Worm (Caenorhabditis elegans): ENCODE measurements around the gene T25B6.3.

T25B6.3 gene

ce11 chrX:9048657-9049056, 21.3 kb downstream of the T25B6.3 start, which contains the start of gene F47E1.20:
Gene F47E1.20 (plus strand): TSS chrX:9048957.
- TF ChIP-seq pat-9 (tag; optimal IDR thresholded peaks at IDR 0.05) (no peak), eyg-1 (tag; optimal IDR thresholded peaks at IDR 0.05) (no peak), ceh-19 (GFP tag; optimal IDR thresholded peaks at IDR 0.05) (no peak), ceh-30 (tag; optimal IDR thresholded peaks at IDR 0.05) (no peak), pha-2 (tag; optimal IDR thresholded peaks at IDR 0.05) (no peak), ceh-24 (tag; optimal IDR thresholded peaks at IDR 0.05) (no peak), pha-4 (tag; optimal IDR thresholded peaks at IDR 0.05) (no peak), pag-3 (tag; optimal IDR thresholded peaks at IDR 0.05; ENCODE audit: borderline replicate concordance) (no peak), ceh-22 (tag; optimal IDR thresholded peaks at IDR 0.05) (no peak)

- TF ChIP-seq T23F11.4 (GFP tag; optimal IDR thresholded peaks at IDR 0.05), result no peak
- no peak for TF ChIP-seq ceh-19 (GFP tag; optimal IDR thresholded peaks at IDR 0.05)
- TF ChIP-seq hlh-15 (tag; optimal IDR thresholded peaks at IDR 0.05), result no peak
- TF ChIP-seq fax-1 (tag; optimal IDR thresholded peaks at IDR 0.05), result no peak
- TF ChIP-seq ceh-2 (tag; optimal IDR thresholded peaks at IDR 0.05), result no peak
- no peak for TF ChIP-seq unc-55 (GFP tag; optimal IDR thresholded peaks at IDR 0.05)
Observed at ce11 chrX:9053426-9053825, 26.0 kb downstream of the T25B6.3 start.

- TF ChIP-seq ceh-19 (GFP tag; optimal IDR thresholded peaks at IDR 0.05) (no peak), ceh-48 (tag; optimal IDR thresholded peaks at IDR 0.05) (no peak), eyg-1 (tag; optimal IDR thresholded peaks at IDR 0.05) (no peak), F13H6.1 (tag; optimal IDR thresholded peaks at IDR 0.05) (no peak)
Observed at ce11 chrX:9057352-9057751, 29.9 kb downstream of the T25B6.3 start, which contains the start of gene F47E1.2. Gene F47E1.2 (plus strand): TSS chrX:9057652.

- no peak for TF ChIP-seq K09A11.1 (tag; optimal IDR thresholded peaks at IDR 0.05; ENCODE audit: insufficient read depth)
- TF ChIP-seq unc-3 (GFP tag; conservative IDR thresholded peaks at IDR 0.05), result no peak
- no peak for TF ChIP-seq unc-3 (tag; optimal IDR thresholded peaks at IDR 0.05)
- TF ChIP-seq ceh-48 (tag; optimal IDR thresholded peaks at IDR 0.05), result no peak
- TF ChIP-seq dmd-4 (tag; optimal IDR thresholded peaks at IDR 0.05; ENCODE audit: borderline replicate concordance), result no peak
- no peak for TF ChIP-seq ama-1 (optimal IDR thresholded peaks at IDR 0.05)
- no peak for TF ChIP-seq pat-9 (tag; optimal IDR thresholded peaks at IDR 0.05)
- no peak for TF ChIP-seq ceh-31 (tag; optimal IDR thresholded peaks at IDR 0.05)
- no peak for TF ChIP-seq pqm-1 (tag; optimal IDR thresholded peaks at IDR 0.05)
- no peak for TF ChIP-seq T23F11.4 (GFP tag; optimal IDR thresholded peaks at IDR 0.05)
- TF ChIP-seq nhr-232 (tag; optimal IDR thresholded peaks at IDR 0.05), result no peak
- TF ChIP-seq lin-11 (tag; optimal IDR thresholded peaks at IDR 0.05), result no peak
- no peak for TF ChIP-seq Y22D7AL.16 (tag; optimal IDR thresholded peaks at IDR 0.05)
- TF ChIP-seq elt-4 (tag; optimal IDR thresholded peaks at IDR 0.05), result no peak
- no peak for TF ChIP-seq nhr-11 (tag; optimal IDR thresholded peaks at IDR 0.05)
- no peak for TF ChIP-seq hlh-13 (GFP tag; optimal IDR thresholded peaks at IDR 0.05)
- TF ChIP-seq K02D7.2 (tag; optimal IDR thresholded peaks at IDR 0.05), result no peak
- no peak for TF ChIP-seq ets-4 (tag; optimal IDR thresholded peaks at IDR 0.05)
- no peak for TF ChIP-seq che-1 (tag; optimal IDR thresholded peaks at IDR 0.05)
- TF ChIP-seq ref-2 (tag; optimal IDR thresholded peaks at IDR 0.05), result no peak
- TF ChIP-seq nfya-1 (tag; optimal IDR thresholded peaks at IDR 0.05), result no peak
Observed at ce11 chrX:9062523-9062922, 35.1 kb downstream of the T25B6.3 start, which contains the start of gene F47E1.4. Gene F47E1.4 (plus strand): TSS chrX:9062823.

- TF ChIP-seq ceh-9 (tag; optimal IDR thresholded peaks at IDR 0.05), result no peak
- TF ChIP-seq zip-5 (tag; optimal IDR thresholded peaks at IDR 0.05), result no peak
- no peak for TF ChIP-seq ceh-18 (tag; optimal IDR thresholded peaks at IDR 0.05)
- no peak for TF ChIP-seq hlh-30 (tag; optimal IDR thresholded peaks at IDR 0.05; ENCODE audit: insufficient read depth)
- TF ChIP-seq ceh-34 (tag; optimal IDR thresholded peaks at IDR 0.05), result no peak
- TF ChIP-seq Y22D7AL.16 (tag; optimal IDR thresholded peaks at IDR 0.05), result no peak
- TF ChIP-seq pqm-1 (tag; optimal IDR thresholded peaks at IDR 0.05), result no peak
- no peak for TF ChIP-seq pha-4 (tag; optimal IDR thresholded peaks at IDR 0.05)
- TF ChIP-seq fax-1 (tag; optimal IDR thresholded peaks at IDR 0.05), result no peak
- TF ChIP-seq che-1 (tag; optimal IDR thresholded peaks at IDR 0.05), result no peak
- no peak for TF ChIP-seq ama-1 (optimal IDR thresholded peaks at IDR 0.05)
- TF ChIP-seq ahr-1 (tag; optimal IDR thresholded peaks at IDR 0.05), result no peak
- no peak for TF ChIP-seq ref-2 (tag; optimal IDR thresholded peaks at IDR 0.05)
- no peak for TF ChIP-seq pha-2 (tag; optimal IDR thresholded peaks at IDR 0.05)
- no peak for TF ChIP-seq nhr-11 (tag; optimal IDR thresholded peaks at IDR 0.05)
- TF ChIP-seq ceh-6 (GFP tag; optimal IDR thresholded peaks at IDR 0.05), result no peak
Observed at ce11 chrX:9063439-9063838, 36.0 kb downstream of the T25B6.3 start.
